Fruit fly (Drosophila melanogaster): Measurements from ENCODE around the gene stops.

Gene stops

dm6 chr3R:31168968-31169367 lies at the start of gene stops:
TSS of gene stops (minus strand) at chr3R:31169106.
- TF ChIP-seq noc (tag; optimal IDR thresholded peaks at IDR 0.05): no peak

dm6 chr3R:31218214-31218876 lies 49.4 kb upstream of the stops start:
- TF ChIP-seq noc (tag; optimal IDR thresholded peaks at IDR 0.05): peak; percentile 10

DNA sequence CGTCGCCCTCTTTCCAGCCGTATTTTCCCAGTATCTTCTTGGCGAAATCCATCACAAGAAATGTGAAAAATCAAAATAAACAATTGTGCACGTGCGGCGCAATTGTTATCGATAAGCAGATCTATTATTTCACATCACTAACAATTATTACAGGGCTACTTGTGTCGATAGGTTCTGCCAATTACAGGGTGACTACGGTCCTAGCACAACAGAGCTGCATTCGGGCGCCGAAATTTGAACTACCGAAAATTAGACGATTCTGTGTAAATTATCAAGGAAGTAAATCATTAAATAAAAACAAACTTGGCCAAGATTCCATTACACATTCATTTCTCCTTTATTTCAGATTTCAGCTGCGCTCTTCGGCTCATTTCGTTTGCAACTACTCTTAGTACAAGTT lies 46.9 kb upstream of the stops start, which contains the start of gene CG15561:
Gene CG15561 (minus strand): TSS at position 113 of the 400 bp plus-strand sequence.
- TF ChIP-seq noc (tag; optimal IDR thresholded peaks at IDR 0.05): no peak

DNA sequence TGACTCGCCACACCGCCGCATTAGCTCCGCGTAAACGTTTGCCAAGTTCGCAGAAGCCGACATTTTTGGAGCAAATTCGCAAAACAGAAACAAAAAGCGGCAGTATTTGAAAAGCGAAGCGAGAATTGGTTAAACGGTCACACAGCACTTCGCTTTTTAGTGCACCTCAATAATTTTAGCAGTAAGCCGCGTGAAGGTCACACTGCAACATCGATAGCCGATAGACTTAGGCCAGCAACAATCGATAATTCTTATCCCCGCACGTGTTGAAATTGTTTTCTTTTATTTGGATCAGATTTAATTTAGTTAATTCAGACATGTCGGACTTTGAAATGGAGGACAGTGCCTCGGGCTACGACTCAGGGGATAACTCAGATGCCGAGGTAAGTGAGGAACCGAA lies 44.3 kb upstream of the stops start, which contains the start of the genes Zwilch and CG1542:
Gene Zwilch (minus strand): TSS at position 150 of the 400 bp plus-strand sequence.
Gene CG1542 (plus strand): TSS at position 232 of the 400 bp plus-strand sequence.
- TF ChIP-seq noc (tag; optimal IDR thresholded peaks at IDR 0.05): no peak

dm6 chr3R:31210630-31211029 lies 41.7 kb upstream of the stops start, which contains the start of gene chp:
TSS of gene chp (minus strand) at chr3R:31210730.
- TF ChIP-seq noc (tag; optimal IDR thresholded peaks at IDR 0.05): no peak

dm6 chr3R:31197142-31197994 lies 28.5 kb upstream of the stops start:
- TF ChIP-seq noc (tag; optimal IDR thresholded peaks at IDR 0.05): peak; percentile 8

DNA sequence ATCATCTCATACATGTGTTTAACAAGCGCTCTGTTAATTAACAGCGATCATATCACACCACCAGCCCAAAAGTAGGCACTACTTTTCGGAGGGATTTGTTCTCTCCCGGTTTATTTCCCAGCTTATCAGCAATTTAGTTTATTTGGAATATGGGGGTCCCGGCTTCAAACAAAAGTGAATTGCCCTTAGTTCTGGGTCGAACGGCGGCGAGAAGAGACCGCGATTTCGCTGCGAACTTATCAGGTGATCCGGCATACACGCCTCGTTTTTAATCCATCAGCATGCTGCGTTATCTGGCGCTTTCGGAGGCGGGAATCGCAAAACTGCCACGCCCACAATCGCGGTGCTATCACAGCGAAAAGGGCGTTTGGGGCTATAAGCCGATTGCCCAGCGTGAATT lies 27.8 kb upstream of the stops start, which contains the start of gene CG1544:
Gene CG1544 (plus strand): TSS at position 186 of the 400 bp plus-strand sequence.
- peak; percentile 79 for TF ChIP-seq noc (tag; optimal IDR thresholded peaks at IDR 0.05)

dm6 chr3R:31195695-31196113 lies 26.8 kb upstream of the stops start, which contains the start of gene mesh:
TSS of gene mesh (minus strand) at chr3R:31195762.
- TF ChIP-seq noc (tag; optimal IDR thresholded peaks at IDR 0.05): peak; percentile 15

DNA sequence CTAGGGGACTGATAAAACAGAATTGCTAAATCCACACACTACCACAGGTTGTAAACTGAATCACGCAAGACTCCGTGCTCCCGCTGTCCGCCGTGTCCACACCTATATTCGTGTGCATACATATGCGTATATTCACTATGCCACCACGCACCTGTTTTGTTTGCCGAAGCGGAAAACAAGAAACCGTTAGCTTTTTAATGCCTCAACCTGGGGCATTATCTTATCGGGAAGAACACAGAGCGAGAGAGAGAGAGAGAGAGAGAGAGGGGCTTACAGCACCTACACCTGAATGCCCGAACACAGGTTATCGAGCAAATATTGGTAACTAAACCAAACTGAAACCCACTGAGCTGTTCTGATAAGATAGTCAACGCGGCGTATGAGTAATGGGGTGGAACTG lies 25.7 kb upstream of the stops start:
- no peak for TF ChIP-seq noc (tag; optimal IDR thresholded peaks at IDR 0.05)

- TF ChIP-seq noc (tag; optimal IDR thresholded peaks at IDR 0.05): no peak
Observed at dm6 chr3R:31193062-31193461, 24.2 kb upstream of the stops start, which contains the start of gene bnk. TSS of gene bnk (plus strand) at chr3R:31193362.

DNA sequence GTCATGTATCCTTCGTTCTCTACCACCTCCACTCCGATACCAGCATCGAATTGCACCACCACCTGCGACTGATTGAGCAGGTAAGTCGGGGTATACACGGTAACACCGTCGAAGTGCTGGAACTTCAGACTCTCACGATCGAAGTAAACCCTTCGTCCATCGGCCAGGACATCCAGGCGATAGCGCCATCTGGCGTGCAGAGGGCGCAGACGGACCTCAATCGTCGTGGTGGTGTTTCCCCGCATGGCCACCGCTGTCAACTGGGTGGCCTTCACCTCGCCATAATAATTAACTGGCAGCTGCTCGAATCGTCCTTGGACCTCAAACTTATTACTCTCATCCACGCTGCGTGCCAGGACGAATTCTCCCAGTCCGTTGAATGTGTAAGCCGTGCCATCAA lies 12.9 kb upstream of the stops start:
- TF ChIP-seq noc (tag; optimal IDR thresholded peaks at IDR 0.05): no peak

dm6 chr3R:31168429-31168828 lies 477 bp downstream of the stops start:
- no peak for TF ChIP-seq noc (tag; optimal IDR thresholded peaks at IDR 0.05)

DNA sequence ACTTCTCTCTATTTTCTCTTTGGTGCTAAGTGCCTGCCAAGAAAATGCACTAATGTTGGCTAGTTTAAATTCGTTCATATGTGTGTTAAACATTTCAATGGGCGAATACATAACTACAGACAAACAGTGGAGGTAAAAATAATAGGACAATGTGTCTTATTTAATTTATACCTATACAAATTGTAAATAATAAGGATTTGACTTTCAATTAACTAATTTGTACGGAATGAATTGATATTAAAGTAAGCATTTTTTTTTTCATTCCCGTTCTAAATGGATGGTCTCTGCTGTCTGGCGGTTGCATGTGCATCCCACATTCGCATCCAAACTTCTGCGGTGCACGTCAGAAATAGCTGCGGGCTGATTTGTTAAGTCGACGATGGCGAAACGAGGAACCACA lies 22.0 kb downstream of the stops start:
- TF ChIP-seq noc (tag; optimal IDR thresholded peaks at IDR 0.05): no peak

dm6 chr3R:31141691-31142090 lies 27.2 kb downstream of the stops start:
- no peak for TF ChIP-seq noc (tag; optimal IDR thresholded peaks at IDR 0.05)

- no peak for TF ChIP-seq noc (tag; optimal IDR thresholded peaks at IDR 0.05)
Observed at dm6 chr3R:31134056-31134455, 34.9 kb downstream of the stops start, which contains the start of gene Gycbeta100B. TSS of gene Gycbeta100B (plus strand) at chr3R:31134392.

dm6 chr3R:31130566-31130965 lies 38.3 kb downstream of the stops start, which contains the start of gene Ktch:
TSS of gene Ktch (minus strand) at chr3R:31130666.
- no peak for TF ChIP-seq noc (tag; optimal IDR thresholded peaks at IDR 0.05)
